Worm (Caenorhabditis elegans) whole organism, mixed stage, embryonic: ENCODE measurements around the gene K09D9.3.

Source experiments
- M03D4.4 ChIP-seq: sonication (generic microtip); optimal IDR thresholded peaks from 2 replicates; lab custom pipeline; 2017; ENCODE audit warnings: mild to moderate bottlenecking, missing genetic modification characterization, missing compliant biosample characterization
- bed-3 ChIP-seq: fragments of 200-800 bp; sonication (Bioruptor generic); optimal IDR thresholded peaks from 3 replicates; lab custom pipeline; 2018; ENCODE audit warnings: mild to moderate bottlenecking, missing genetic modification characterization, moderate library complexity, missing compliant biosample characterization
- blmp-1 ChIP-seq: fragments of 150-350 bp; optimal IDR thresholded peaks from 2 replicates; lab custom pipeline; 2014; ENCODE audit warnings: missing biosample characterization, missing genetic modification characterization
- ceh-39 ChIP-seq: fragments of 150-350 bp; optimal IDR thresholded peaks from 2 replicates; lab custom pipeline; 2014; ENCODE audit warnings: missing biosample characterization, missing genetic modification characterization
- ceh-43 ChIP-seq: fragments of 200-800 bp; sonication (Bioruptor generic); optimal IDR thresholded peaks from 2 replicates; lab custom pipeline; 2018; ENCODE audit warnings: mild to moderate bottlenecking, missing genetic modification characterization, moderate library complexity, missing compliant biosample characterization
- ceh-83 ChIP-seq: fragments of 200-800 bp; sonication (Bioruptor generic); optimal IDR thresholded peaks from 2 replicates; lab custom pipeline; 2018; ENCODE audit warnings: mild to moderate bottlenecking, missing genetic modification characterization, missing compliant biosample characterization
- cnd-1 ChIP-seq: fragments of 200-800 bp; sonication (Bioruptor generic); optimal IDR thresholded peaks from 2 replicates; lab custom pipeline; 2018; ENCODE audit warnings: mild to moderate bottlenecking, missing genetic modification characterization, missing compliant biosample characterization
- drap-1 ChIP-seq: fragments of 200-800 bp; sonication (Bioruptor generic); optimal IDR thresholded peaks from 3 replicates; lab custom pipeline; 2018; ENCODE audit warnings: mild to moderate bottlenecking, missing genetic modification characterization, missing compliant biosample characterization
- elt-1 ChIP-seq: sonication (generic microtip); optimal IDR thresholded peaks from 2 replicates; lab custom pipeline; 2017; ENCODE audit warnings: missing genetic modification characterization, mild to moderate bottlenecking, missing compliant biosample characterization, antibody characterized with exemption, moderate library complexity, borderline replicate concordance; ENCODE audit not compliant: insufficient read depth
- elt-3 ChIP-seq: fragments of 150-350 bp; optimal IDR thresholded peaks from 2 replicates; lab custom pipeline; 2014; ENCODE audit warnings: missing biosample characterization, missing genetic modification characterization
- flh-1 ChIP-seq: fragments of 200-800 bp; sonication (Bioruptor generic); optimal IDR thresholded peaks from 2 replicates; lab custom pipeline; 2018; ENCODE audit warnings: mild to moderate bottlenecking, missing genetic modification characterization, moderate library complexity, missing compliant biosample characterization
- ham-2 ChIP-seq: fragments of 200-800 bp; sonication (Bioruptor generic); optimal IDR thresholded peaks from 2 replicates; lab custom pipeline; 2018; ENCODE audit warnings: mild to moderate bottlenecking, missing genetic modification characterization, missing compliant biosample characterization
- lin-13 ChIP-seq: fragments of 150-350 bp; optimal IDR thresholded peaks from 2 replicates; lab custom pipeline; 2014; ENCODE audit warnings: missing biosample characterization, missing genetic modification characterization
- lin-32 ChIP-seq: fragments of 200-800 bp; sonication (Bioruptor generic); optimal IDR thresholded peaks from 2 replicates; lab custom pipeline; 2018; ENCODE audit warnings: mild to moderate bottlenecking, missing genetic modification characterization, missing compliant biosample characterization
- lsy-2 ChIP-seq: fragments of 150-350 bp; optimal IDR thresholded peaks from 2 replicates; lab custom pipeline; 2014; ENCODE audit warnings: missing biosample characterization, missing genetic modification characterization
- mab-5 ChIP-seq: fragments of 150-350 bp; optimal IDR thresholded peaks from 2 replicates; lab custom pipeline; 2014; ENCODE audit warnings: missing biosample characterization, missing genetic modification characterization
- mep-1 ChIP-seq: fragments of 150-350 bp; optimal IDR thresholded peaks from 2 replicates; lab custom pipeline; 2017; ENCODE audit warnings: missing biosample characterization, missing genetic modification reagents, missing genetic modification characterization, inconsistent platforms
- mls-2 ChIP-seq: sonication (generic microtip); optimal IDR thresholded peaks from 2 replicates; lab custom pipeline; 2016; ENCODE audit warnings: mild to moderate bottlenecking, missing genetic modification characterization, moderate library complexity, missing compliant biosample characterization
- nhr-12 ChIP-seq: fragments of 150-350 bp; optimal IDR thresholded peaks from 2 replicates; lab custom pipeline; 2014; ENCODE audit warnings: missing biosample characterization, missing genetic modification characterization
- nhr-2 ChIP-seq: fragments of 150-350 bp; optimal IDR thresholded peaks from 2 replicates; lab custom pipeline; 2014; ENCODE audit warnings: missing biosample characterization, missing genetic modification characterization
- nhr-28 ChIP-seq: fragments of 150-350 bp; optimal IDR thresholded peaks from 2 replicates; lab custom pipeline; 2014; ENCODE audit warnings: missing biosample characterization, missing genetic modification characterization
- nhr-76 ChIP-seq: sonication (generic microtip); optimal IDR thresholded peaks from 2 replicates; lab custom pipeline; 2017; ENCODE audit warnings: missing biosample characterization, missing genetic modification characterization
- pha-4 ChIP-seq: fragments of 150-350 bp; optimal IDR thresholded peaks from 2 replicates; lab custom pipeline; 2018; ENCODE audit warnings: missing biosample characterization, missing genetic modification reagents, missing genetic modification characterization
- sem-2 ChIP-seq: fragments of 200-800 bp; sonication (Bioruptor generic); optimal IDR thresholded peaks from 2 replicates; lab custom pipeline; 2018; ENCODE audit warnings: mild to moderate bottlenecking, missing genetic modification characterization, missing compliant biosample characterization
- snpc-4 ChIP-seq: fragments of 150-350 bp; optimal IDR thresholded peaks from 2 replicates; lab custom pipeline; 2014; ENCODE audit warnings: missing biosample characterization, missing genetic modification characterization
- sptf-1 ChIP-seq: sonication (generic microtip); optimal IDR thresholded peaks from 2 replicates; lab custom pipeline; 2017; ENCODE audit warnings: mild to moderate bottlenecking, missing genetic modification characterization, moderate library complexity, missing compliant biosample characterization
- tbx-8 ChIP-seq: fragments of 200-800 bp; sonication (Bioruptor generic); optimal IDR thresholded peaks from 2 replicates; lab custom pipeline; 2018; ENCODE audit warnings: mild to moderate bottlenecking, missing genetic modification characterization, moderate library complexity, missing compliant biosample characterization
- unc-120 ChIP-seq: sonication (generic microtip); optimal IDR thresholded peaks from 2 replicates; lab custom pipeline; 2017; ENCODE audit warnings: missing genetic modification characterization, missing compliant biosample characterization; ENCODE audit not compliant: poor library complexity, severe bottlenecking
- unc-39 ChIP-seq: fragments of 150-350 bp; optimal IDR thresholded peaks from 2 replicates; lab custom pipeline; 2014; ENCODE audit warnings: missing biosample characterization, missing genetic modification characterization
- unc-62 ChIP-seq: fragments of 150-350 bp; optimal IDR thresholded peaks from 2 replicates; lab custom pipeline; 2014; ENCODE audit warnings: missing biosample characterization, missing genetic modification reagents, missing genetic modification characterization
- zip-8 ChIP-seq: fragments of 150-350 bp; optimal IDR thresholded peaks from 2 replicates; lab custom pipeline; 2014; ENCODE audit warnings: missing biosample characterization, missing genetic modification characterization
- ztf-11 ChIP-seq: fragments of 150-350 bp; optimal IDR thresholded peaks from 2 replicates; lab custom pipeline; 2014; ENCODE audit warnings: missing biosample characterization, missing genetic modification characterization

K09D9.3 gene

ce11 chrV:4022309-4022708 is 3.0 kb downstream of the K09D9.3 start, which contains the start of gene cyp-35A3:
Gene cyp-35A3, plus strand, starts transcription at chrV:4022609.
- TF ChIP-seq ceh-39: no peak

DNA sequence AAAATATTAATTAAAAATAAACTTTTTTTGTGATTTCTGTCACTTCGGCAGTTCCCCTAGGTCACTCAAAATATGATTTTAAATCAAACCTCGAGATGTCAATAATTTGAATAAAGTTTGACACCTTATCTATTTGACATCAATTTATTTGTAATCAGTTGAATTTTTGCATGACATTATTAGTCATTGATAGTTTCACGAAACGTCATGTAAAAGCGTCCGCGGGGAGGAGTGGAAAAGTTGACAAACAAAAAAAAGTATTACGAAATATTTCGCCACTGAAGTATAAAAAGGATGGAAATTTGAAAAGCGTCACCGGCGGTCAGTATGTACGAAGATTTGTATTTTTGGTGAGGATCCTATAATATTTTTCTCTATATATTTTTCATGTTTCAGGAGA is 5.5 kb downstream of the K09D9.3 start, which contains the start of gene K09D9.1:
TSS of gene K09D9.1 (plus strand) at position 271 of the 400 bp plus-strand sequence.
- TF ChIP-seq snpc-4 (no peak), unc-62 (GFP tag; lab: Kevin White, UChicago) (no peak), flh-1 (GFP tag; lab: Kevin White, UChicago) (no peak), mls-2 (tag; lab: Kevin White, UChicago) (no peak), lin-13 (tag; lab: Kevin White, UChicago) (no peak), drap-1 (GFP tag; lab: Kevin White, UChicago) (no peak)
- TF ChIP-seq, all 35 proteins: peak for 0

DNA sequence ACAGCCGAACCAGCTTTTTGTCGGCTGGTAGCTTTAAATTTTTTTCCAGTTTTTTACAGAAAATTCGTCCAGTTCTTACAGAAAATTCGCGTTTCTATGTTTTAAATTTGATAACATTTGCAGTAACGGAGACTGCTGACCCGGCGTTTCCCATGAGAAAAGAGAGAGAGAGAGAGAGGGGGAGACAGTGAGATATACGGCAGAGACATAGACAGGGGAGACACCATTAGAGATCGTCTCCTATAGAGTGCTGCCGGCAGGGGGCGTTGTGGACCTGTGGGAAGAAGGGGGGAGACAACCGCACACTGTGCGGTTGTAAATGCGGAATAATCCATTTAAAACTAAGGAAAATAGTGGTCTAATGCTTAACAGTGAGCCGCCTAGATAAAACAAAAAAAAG is 10.3 kb downstream of the K09D9.3 start:
- TF ChIP-seq unc-62 (GFP tag; lab: Kevin White, UChicago) (no peak), mab-5 (tag; lab: Kevin White, UChicago) (no peak), mls-2 (tag; lab: Kevin White, UChicago) (no peak), ceh-39 (no peak), lin-13 (tag; lab: Kevin White, UChicago) (no peak), snpc-4 (no peak), sem-2 (GFP tag; lab: Kevin White, UChicago) (no peak), unc-39 (tag; lab: Kevin White, UChicago) (no peak), elt-3 (tag; lab: Kevin White, UChicago) (no peak)

- TF ChIP-seq snpc-4: no peak
- no peak for TF ChIP-seq ceh-83 (GFP tag; lab: Kevin White, UChicago)
- no peak for TF ChIP-seq ceh-43 (GFP tag; lab: Kevin White, UChicago)
- no peak for TF ChIP-seq sem-2 (GFP tag; lab: Kevin White, UChicago)
- TF ChIP-seq lin-32 (GFP tag; lab: Kevin White, UChicago): no peak
- TF ChIP-seq nhr-12: no peak
- no peak for TF ChIP-seq unc-120
- no peak for TF ChIP-seq blmp-1
- no peak for TF ChIP-seq mls-2 (tag; lab: Kevin White, UChicago)
These were observed 12.0 kb downstream of the K09D9.3 start, which contains the start of gene cyp-35A4 for ce11 chrV:4031319-4031718. Gene cyp-35A4, plus strand, starts transcription at chrV:4031619.

- TF ChIP-seq mep-1 (tag; lab: Kevin White, UChicago): no peak
These were observed 15.0 kb downstream of the K09D9.3 start, which contains the start of gene C49G7.7 for ce11 chrV:4034303-4034702. Gene C49G7.7, plus strand, starts transcription at chrV:4034476.

DNA sequence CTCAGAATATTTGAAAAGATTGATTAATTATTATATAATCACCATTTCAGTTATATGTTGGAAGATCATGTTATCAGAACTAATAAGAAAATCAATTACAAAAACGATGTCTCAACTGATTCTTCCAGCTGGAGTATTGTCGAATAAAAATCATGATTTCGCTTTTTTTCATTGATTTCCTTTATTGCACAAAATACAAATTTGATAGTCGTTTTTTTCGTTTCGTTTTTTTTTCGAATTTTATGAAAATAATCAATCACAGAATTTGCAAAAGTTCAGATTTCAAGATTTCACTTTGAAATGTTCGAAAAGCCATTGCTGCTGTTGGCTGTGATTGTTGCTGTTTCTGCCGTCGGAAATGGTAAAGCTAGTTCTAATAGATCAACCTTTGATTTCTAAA is 16.5 kb downstream of the K09D9.3 start, which contains the start of gene C49G7.13:
TSS of gene C49G7.13 (plus strand) at position 301 of the 400 bp plus-strand sequence.
- TF ChIP-seq pha-4 (tag; lab: Kevin White, UChicago) (no peak), unc-62 (GFP tag; lab: Kevin White, UChicago) (no peak), drap-1 (GFP tag; lab: Kevin White, UChicago) (no peak), ceh-39 (no peak), elt-3 (tag; lab: Kevin White, UChicago) (no peak), nhr-12 (no peak), sem-2 (GFP tag; lab: Kevin White, UChicago) (no peak), ztf-11 (tag; lab: Kevin White, UChicago) (no peak), nhr-28 (tag; lab: Kevin White, UChicago) (no peak), zip-8 (tag; lab: Kevin White, UChicago) (no peak), ceh-43 (GFP tag; lab: Kevin White, UChicago) (no peak), nhr-76 (tag; lab: Kevin White, UChicago) (no peak), ham-2 (GFP tag; lab: Kevin White, UChicago) (no peak), unc-39 (tag; lab: Kevin White, UChicago) (no peak), lin-13 (tag; lab: Kevin White, UChicago) (no peak), ceh-83 (GFP tag; lab: Kevin White, UChicago) (no peak), cnd-1 (no peak), lsy-2 (no peak), unc-120 (no peak)

- TF ChIP-seq lsy-2 (no peak), M03D4.4 (tag; lab: Kevin White, UChicago) (no peak), nhr-12 (no peak), mep-1 (tag; lab: Kevin White, UChicago) (no peak), zip-8 (tag; lab: Kevin White, UChicago) (no peak), mls-2 (tag; lab: Kevin White, UChicago) (no peak), drap-1 (GFP tag; lab: Kevin White, UChicago) (no peak), nhr-28 (tag; lab: Kevin White, UChicago) (no peak), cnd-1 (no peak), blmp-1 (no peak), tbx-8 (no peak), sptf-1 (tag; lab: Kevin White, UChicago) (no peak), snpc-4 (no peak), elt-1 (no peak), ceh-39 (no peak), unc-39 (tag; lab: Kevin White, UChicago) (no peak), bed-3 (GFP tag; lab: Kevin White, UChicago) (no peak), nhr-2 (no peak)
These were observed 18.8 kb downstream of the K09D9.3 start, which contains the start of gene C49G7.12 for ce11 chrV:4038110-4038509. Gene C49G7.12, plus strand, starts transcription at chrV:4038410.
